Worm (Caenorhabditis elegans) whole organism, L1 larva: ENCODE measurements around the gene srw-3.

Experiments
- aha-1 ChIP-seq: fragments of 150-350 bp; optimal IDR thresholded peaks from 2 replicates; lab custom pipeline; 2014; ENCODE audit warnings: missing biosample characterization, missing genetic modification characterization
- aly-2 ChIP-seq: fragments of 150-350 bp; optimal IDR thresholded peaks from 2 replicates; lab custom pipeline; 2014; ENCODE audit warnings: missing biosample characterization, missing genetic modification characterization
- ama-1 ChIP-seq: fragments of 150-350 bp; optimal IDR thresholded peaks from 2 replicates; lab custom pipeline; 2014
- blmp-1 ChIP-seq: fragments of 150-350 bp; optimal IDR thresholded peaks from 2 replicates; lab custom pipeline; 2014; ENCODE audit warnings: missing biosample characterization, missing genetic modification characterization
- ces-1 ChIP-seq: fragments of 150-350 bp; optimal IDR thresholded peaks from 2 replicates; lab custom pipeline; 2014; ENCODE audit warnings: missing biosample characterization, missing genetic modification reagents, missing genetic modification characterization
- dsc-1 ChIP-seq: sonication (generic microtip); optimal IDR thresholded peaks from 2 replicates; lab custom pipeline; 2016; ENCODE audit warnings: mild to moderate bottlenecking, missing genetic modification characterization, missing compliant biosample characterization
- efl-1 ChIP-seq, 4 experiments: fragments of 150-350 bp; optimal IDR thresholded peaks in 3 of 4; peaks in 1 of 4; 1 replicate in 1 of 4; 2 replicates in 3 of 4; lab custom pipeline; 2014; ENCODE audit warnings: missing biosample characterization in 2 of 4, missing genetic modification characterization in 2 of 4, missing genetic modification reagents in 2 of 4
- efl-3 ChIP-seq: fragments of 200-800 bp; sonication (Bioruptor generic); optimal IDR thresholded peaks from 2 replicates; lab custom pipeline; 2018; ENCODE audit warnings: mild to moderate bottlenecking, missing genetic modification characterization, missing compliant biosample characterization
- egl-13 ChIP-seq: sonication (generic microtip); optimal IDR thresholded peaks from 2 replicates; lab custom pipeline; 2016; ENCODE audit warnings: missing genotype, missing genetic modification reagents, missing genetic modification characterization, missing compliant biosample characterization
- ets-5 ChIP-seq: fragments of 200-800 bp; sonication (Bioruptor generic); IDR thresholded peaks from 2 replicates; pipeline ENCODE4 v1.3.6; 2022; ENCODE audit warnings: missing genetic modification characterization, missing compliant biosample characterization
- fos-1 ChIP-seq: fragments of 150-350 bp; optimal IDR thresholded peaks from 2 replicates; lab custom pipeline; 2014; ENCODE audit warnings: missing biosample characterization, missing genetic modification characterization
- hlh-17 ChIP-seq: fragments of 200-800 bp; sonication (Bioruptor generic); optimal IDR thresholded peaks from 2 replicates; lab custom pipeline; 2018; ENCODE audit warnings: missing genetic modification characterization, mild to moderate bottlenecking, missing compliant biosample characterization, moderate library complexity, borderline replicate concordance
- hlh-4 ChIP-seq: sonication (generic microtip); optimal IDR thresholded peaks from 2 replicates; lab custom pipeline; 2016; ENCODE audit warnings: mild to moderate bottlenecking, missing genetic modification characterization, missing compliant biosample characterization
- isw-1 ChIP-seq: fragments of 200-800 bp; sonication (Bioruptor generic); IDR thresholded peaks from 2 replicates; pipeline ENCODE4 v1.3.6; 2022; ENCODE audit warnings: missing genetic modification characterization, missing compliant biosample characterization
- jun-1 ChIP-seq: fragments of 150-350 bp; optimal IDR thresholded peaks from 2 replicates; lab custom pipeline; 2014; ENCODE audit warnings: missing biosample characterization, missing genetic modification reagents, missing genetic modification characterization
- lin-13 ChIP-seq: fragments of 150-350 bp; optimal IDR thresholded peaks from 2 replicates; lab custom pipeline; 2014; ENCODE audit warnings: missing biosample characterization, missing genetic modification reagents, missing genetic modification characterization
- lin-14 ChIP-seq: fragments of 200-800 bp; sonication (Bioruptor generic); optimal IDR thresholded peaks from 2 replicates; lab custom pipeline; 2018; ENCODE audit warnings: mild to moderate bottlenecking, missing genetic modification characterization, moderate library complexity, missing compliant biosample characterization
- lin-15B ChIP-seq: fragments of 150-350 bp; sonication (generic microtip); optimal IDR thresholded peaks from 3 replicates; lab custom pipeline; 2014; ENCODE audit warnings: missing biosample characterization, missing genetic modification characterization
- lin-39 ChIP-seq: fragments of 150-350 bp; optimal IDR thresholded peaks from 2 replicates; lab custom pipeline; 2014; ENCODE audit warnings: missing biosample characterization, missing genetic modification reagents, missing genetic modification characterization
- mab-9 ChIP-seq: fragments of 200-800 bp; sonication (Bioruptor generic); IDR thresholded peaks from 2 replicates; pipeline ENCODE4 v1.3.6; 2022; ENCODE audit warnings: missing genetic modification reagents, missing genetic modification characterization, missing compliant biosample characterization
- nhr-11 ChIP-seq: fragments of 150-350 bp; optimal IDR thresholded peaks from 2 replicates; lab custom pipeline; 2014; ENCODE audit warnings: missing biosample characterization, missing genetic modification characterization
- nhr-19 ChIP-seq: fragments of 200-800 bp; sonication (Bioruptor generic); conservative IDR thresholded peaks from 2 replicates; pipeline ENCODE4 v1.3.6; 2022; ENCODE audit warnings: missing genetic modification characterization, missing compliant biosample characterization
- nhr-237 ChIP-seq: fragments of 150-350 bp; optimal IDR thresholded peaks from 2 replicates; lab custom pipeline; 2014; ENCODE audit warnings: missing biosample characterization, missing genetic modification characterization
- nhr-47 ChIP-seq: sonication (generic microtip); optimal IDR thresholded peaks from 2 replicates; lab custom pipeline; 2016; ENCODE audit warnings: mild to moderate bottlenecking, missing genetic modification characterization, moderate library complexity, missing compliant biosample characterization
- nhr-71 ChIP-seq: sonication (generic microtip); optimal IDR thresholded peaks from 2 replicates; lab custom pipeline; 2016; ENCODE audit warnings: mild to moderate bottlenecking, missing genetic modification characterization, moderate library complexity, missing compliant biosample characterization
- nhr-76 ChIP-seq: sonication (generic microtip); optimal IDR thresholded peaks from 2 replicates; lab custom pipeline; 2017; ENCODE audit warnings: missing biosample characterization, missing genetic modification characterization
- nhr-90 ChIP-seq: sonication (generic microtip); optimal IDR thresholded peaks from 2 replicates; lab custom pipeline; 2016; ENCODE audit warnings: mild to moderate bottlenecking, missing genetic modification characterization, missing compliant biosample characterization; ENCODE audit not compliant: poor library complexity
- skn-1 ChIP-seq: fragments of 150-350 bp; optimal IDR thresholded peaks from 2 replicates; lab custom pipeline; 2014; ENCODE audit warnings: missing biosample characterization, missing genetic modification characterization
- snpc-4 ChIP-seq: fragments of 150-350 bp; optimal IDR thresholded peaks from 2 replicates; lab custom pipeline; 2014; ENCODE audit warnings: missing biosample characterization, missing genetic modification characterization
- snu-23 ChIP-seq: sonication (generic microtip); optimal IDR thresholded peaks from 2 replicates; lab custom pipeline; 2016; ENCODE audit warnings: missing genetic modification characterization, missing compliant biosample characterization
- tlp-1 ChIP-seq: fragments of 150-350 bp; optimal IDR thresholded peaks from 2 replicates; lab custom pipeline; 2014; ENCODE audit warnings: missing biosample characterization, missing genetic modification characterization
- unc-130 ChIP-seq: fragments of 150-350 bp; optimal IDR thresholded peaks from 2 replicates; lab custom pipeline; 2017; ENCODE audit warnings: missing biosample characterization, missing genetic modification characterization, inconsistent platforms
- unc-30 ChIP-seq: sonication (generic microtip); optimal IDR thresholded peaks from 2 replicates; lab custom pipeline; 2017; ENCODE audit warnings: missing biosample characterization, missing genetic modification characterization
- unc-62 ChIP-seq: fragments of 150-350 bp; optimal IDR thresholded peaks from 2 replicates; lab custom pipeline; 2014; ENCODE audit warnings: missing biosample characterization, missing genetic modification reagents, missing genetic modification characterization
- unc-86 ChIP-seq: sonication (generic microtip); optimal IDR thresholded peaks from 2 replicates; lab custom pipeline; 2016; ENCODE audit warnings: missing genetic modification characterization, missing compliant biosample characterization
- vab-15 ChIP-seq: sonication (generic microtip); optimal IDR thresholded peaks from 2 replicates; lab custom pipeline; 2017; ENCODE audit warnings: missing genotype, mild to moderate bottlenecking, missing genetic modification characterization, missing compliant biosample characterization
- xbp-1 ChIP-seq: sonication (generic microtip); optimal IDR thresholded peaks from 2 replicates; lab custom pipeline; 2016; ENCODE audit warnings: missing genetic modification characterization, missing compliant biosample characterization
- zag-1 ChIP-seq: fragments of 150-350 bp; optimal IDR thresholded peaks from 2 replicates; lab custom pipeline; 2014; ENCODE audit warnings: missing biosample characterization, missing genetic modification characterization
- ztf-11 ChIP-seq, 2 experiments: sonication (generic microtip); optimal IDR thresholded peaks; 2 replicates each; lab custom pipeline; 2016 to 2017; ENCODE audit warnings: missing genetic modification characterization in 2 of 2, missing biosample characterization in 1 of 2, missing compliant biosample characterization in 1 of 2

The srw-3 gene

ce11 chrV:7745386-7745785 is 40.0 kb downstream of the srw-3 start:
- TF ChIP-seq unc-130 (tag; lab: Kevin White, UChicago): no peak
- no peak for TF ChIP-seq efl-1 (optimal IDR thresholded peaks at IDR 0.05; lab: Kevin White, UChicago)
- TF ChIP-seq efl-1 (GFP tag; optimal IDR thresholded peaks at IDR 0.05 in 1 of 2; lab: Kevin White, UChicago): peak in 1 of 2 experiments; percentile 72

DNA sequence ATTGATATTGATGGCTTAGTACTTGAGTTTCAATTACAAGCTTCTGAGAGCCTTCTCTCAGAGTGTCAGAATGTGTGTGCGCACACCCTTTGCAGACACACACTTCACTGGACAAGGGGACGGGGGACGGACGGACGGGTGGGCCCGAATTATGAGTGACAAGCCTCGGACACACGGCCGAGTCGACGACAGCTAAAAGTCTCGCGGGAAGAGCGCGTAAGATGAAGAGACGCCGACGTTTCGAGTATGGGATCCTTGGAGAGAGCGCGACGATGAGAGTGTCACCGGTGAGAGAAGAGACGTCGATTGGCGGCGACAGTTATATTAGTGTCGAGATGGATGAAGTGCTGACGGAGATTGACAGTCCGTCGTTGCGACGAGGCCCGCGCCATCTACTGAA is 40.5 kb downstream of the srw-3 start:
- no peak for TF ChIP-seq vab-15 (tag; lab: Kevin White, UChicago)
- no peak for TF ChIP-seq lin-15B
- no peak for TF ChIP-seq lin-39 (tag; lab: Kevin White, UChicago)
- TF ChIP-seq ama-1 (lab: Kevin White, UChicago): no peak
- TF ChIP-seq lin-13: no peak
- TF ChIP-seq lin-14: peak; percentile 63
- no peak for TF ChIP-seq aly-2 (tag; lab: Kevin White, UChicago)
- no peak for TF ChIP-seq efl-3 (GFP tag; lab: Kevin White, UChicago)
- TF ChIP-seq ces-1 (GFP tag; lab: Kevin White, UChicago): no peak
- TF ChIP-seq tlp-1 (tag; lab: Kevin White, UChicago): no peak
- no peak for TF ChIP-seq snu-23 (GFP tag; lab: Kevin White, UChicago)
- TF ChIP-seq snpc-4 (tag; lab: Kevin White, UChicago): no peak
- peak; percentile 39 for TF ChIP-seq unc-62 (GFP tag; lab: Kevin White, UChicago)
- peak in 1 of 2 experiments; percentile 23 for TF ChIP-seq efl-1 (optimal IDR thresholded peaks at IDR 0.05; lab: Kevin White, UChicago)
- TF ChIP-seq efl-1 (GFP tag; optimal IDR thresholded peaks at IDR 0.05 in 1 of 2; lab: Kevin White, UChicago): no peak
- no peak for TF ChIP-seq jun-1 (tag; lab: Kevin White, UChicago)
- TF ChIP-seq mab-9 (GFP tag; lab: Robert Waterston, UW): no peak
- no peak for TF ChIP-seq nhr-76
- no peak for TF ChIP-seq unc-30 (tag; lab: Kevin White, UChicago)
- no peak for TF ChIP-seq xbp-1 (tag; lab: Kevin White, UChicago)
- no peak for TF ChIP-seq zag-1 (tag; lab: Kevin White, UChicago)
- TF ChIP-seq nhr-90: no peak
- TF ChIP-seq ztf-11 (tag; optimal IDR thresholded peaks at IDR 0.05; lab: Kevin White, UChicago): peak in 1 of 2 experiments; percentile 11
- peak; percentile 12 for TF ChIP-seq nhr-71 (tag; lab: Kevin White, UChicago)
- peak; percentile 19 for TF ChIP-seq nhr-47 (tag; lab: Kevin White, UChicago)
- TF ChIP-seq nhr-11: no peak
- TF ChIP-seq dsc-1: peak; percentile 10
- TF ChIP-seq fos-1: no peak
- no peak for TF ChIP-seq skn-1 (tag; lab: Kevin White, UChicago)
- no peak for TF ChIP-seq egl-13
- TF ChIP-seq, all 84 proteins: peak for 7

ce11 chrV:7747132-7747531 is 41.7 kb downstream of the srw-3 start:
- no peak for TF ChIP-seq nhr-237 (tag; lab: Kevin White, UChicago)
- no peak for TF ChIP-seq ets-5 (GFP tag; lab: Robert Waterston, UW)
- TF ChIP-seq nhr-19 (GFP tag; lab: Robert Waterston, UW): no peak
- no peak for TF ChIP-seq nhr-11
- no peak for TF ChIP-seq aha-1 (tag; lab: Kevin White, UChicago)
- no peak for TF ChIP-seq xbp-1 (tag; lab: Kevin White, UChicago)
- no peak for TF ChIP-seq isw-1 (GFP tag; lab: Robert Waterston, UW)
- TF ChIP-seq hlh-17 (GFP tag; lab: Kevin White, UChicago): no peak
- no peak for TF ChIP-seq efl-3 (GFP tag; lab: Kevin White, UChicago)
- no peak for TF ChIP-seq unc-86 (tag; lab: Kevin White, UChicago)
- no peak for TF ChIP-seq nhr-76
- TF ChIP-seq hlh-4 (tag; lab: Kevin White, UChicago): no peak
- TF ChIP-seq blmp-1: no peak
